Fruit fly (Drosophila melanogaster): Measurements from ENCODE around the gene Diap1.

Gene Diap1

dm6 chr3L:16026065-16026789 is 24.6 kb downstream of the Diap1 start (continued):
- peak; percentile 42 for TF ChIP-seq CG4707 (GFP tag; optimal IDR thresholded peaks at IDR 0.05)
- peak; percentile 5 for TF ChIP-seq CG15269 (tag; optimal IDR thresholded peaks at IDR 0.05)
- no peak; the same call in 1 of the 2 replicates for TF ChIP-seq CG10366 (GFP tag; IDR thresholded peaks at IDR 0.05)
- peak; percentile 23 for TF ChIP-seq CG3838 (GFP tag; optimal IDR thresholded peaks at IDR 0.05)
- peak; percentile 58; the same call in 2 of the 3 replicates for TF ChIP-seq H15 (GFP tag; IDR thresholded peaks at IDR 0.05)
- no peak for TF ChIP-seq usp (GFP tag; optimal IDR thresholded peaks at IDR 0.05)
- TF ChIP-seq Abd-B (GFP tag; optimal IDR thresholded peaks at IDR 0.05) = no peak
- peak; percentile 33; the same call in 1 of the 2 replicates for TF ChIP-seq sisA (GFP tag; IDR thresholded peaks at IDR 0.05)
- TF ChIP-seq Gsc (GFP tag; IDR thresholded peaks at IDR 0.05) = no peak
- TF ChIP-seq Atf3 (GFP tag; optimal IDR thresholded peaks at IDR 0.05) = peak; percentile 35
- TF ChIP-seq CG8089 (GFP tag; optimal IDR thresholded peaks at IDR 0.05) = peak; percentile 54
- peak; percentile 72 for TF ChIP-seq CG3163 (GFP tag; optimal IDR thresholded peaks at IDR 0.05)
- peak; percentile 44 for TF ChIP-seq CG9609 (GFP tag; optimal IDR thresholded peaks at IDR 0.05)
- 0 out of 2 replicates have a peak, but pooled peaks have one; percentile 34 for TF ChIP-seq sim (GFP tag; IDR thresholded peaks at IDR 0.05)
- peak; percentile 17 for TF ChIP-seq psq (GFP tag; optimal IDR thresholded peaks at IDR 0.05)
- peak; percentile 54 for TF ChIP-seq CG1832 (GFP tag; optimal IDR thresholded peaks at IDR 0.05)
- TF ChIP-seq Lhr (GFP tag; optimal IDR thresholded peaks at IDR 0.05) = peak; percentile 54
- TF ChIP-seq HLHmδ (GFP tag; optimal IDR thresholded peaks at IDR 0.05) = peak; percentile 87
- 0 out of 2 replicates have a peak, but pooled peaks have one; percentile 31 for TF ChIP-seq Ptx1 (GFP tag; IDR thresholded peaks at IDR 0.05)
- TF ChIP-seq CG14710 (tag; optimal IDR thresholded peaks at IDR 0.05) = peak; percentile 59
- peak; percentile 69 for TF ChIP-seq CG15696 (tag; optimal IDR thresholded peaks at IDR 0.05)
- peak; percentile 37 for TF ChIP-seq pnt (GFP tag; optimal IDR thresholded peaks at IDR 0.05)
- no peak for TF ChIP-seq CG6654 (GFP tag; optimal IDR thresholded peaks at IDR 0.05)
- TF ChIP-seq dmrt99B (tag; optimal IDR thresholded peaks at IDR 0.05) = peak; percentile 28
- peak; percentile 73; the same call in 2 of the 3 replicates for TF ChIP-seq zfh1 (GFP tag; IDR thresholded peaks at IDR 0.05)
- no peak for TF ChIP-seq CG3726 (GFP tag; IDR thresholded peaks at IDR 0.05)
- TF ChIP-seq Tbp (GFP tag; optimal IDR thresholded peaks at IDR 0.05) = no peak
- peak; percentile 9 for TF ChIP-seq Sox102F (GFP tag; optimal IDR thresholded peaks at IDR 0.05)
- peak; percentile 68 for TF ChIP-seq CG1233 (GFP tag; optimal IDR thresholded peaks at IDR 0.05)
- TF ChIP-seq Max (GFP tag; optimal IDR thresholded peaks at IDR 0.05) = no peak
- no peak for TF ChIP-seq ro (GFP tag; IDR thresholded peaks at IDR 0.05)
- TF ChIP-seq jumu (GFP tag; optimal IDR thresholded peaks at IDR 0.05) = peak; percentile 63
- TF ChIP-seq caup (GFP tag; optimal IDR thresholded peaks at IDR 0.05; ENCODE audit: severe bottlenecking) = peak; percentile 78
- peak; percentile 38 for TF ChIP-seq CG4854 (GFP tag; optimal IDR thresholded peaks at IDR 0.05)
- no peak for TF ChIP-seq CG17829 (tag; optimal IDR thresholded peaks at IDR 0.05)
- no peak for TF ChIP-seq tna (GFP tag; IDR thresholded peaks at IDR 0.05; ENCODE audit: partially characterized antibody)
- TF ChIP-seq sna (GFP tag; IDR thresholded peaks at IDR 0.05; ENCODE audit: partially characterized antibody) = no peak
- TF ChIP-seq Elba2 (GFP tag; optimal IDR thresholded peaks at IDR 0.05) = no peak
- no peak for TF ChIP-seq Dfd (GFP tag; optimal IDR thresholded peaks at IDR 0.05)
- TF ChIP-seq BtbVII (GFP tag; optimal IDR thresholded peaks at IDR 0.05) = peak; percentile 65
- TF ChIP-seq gt (GFP tag; IDR thresholded peaks at IDR 0.05) = no peak
- peak; percentile 4 for TF ChIP-seq CG10274 (GFP tag; optimal IDR thresholded peaks at IDR 0.05)
- TF ChIP-seq CG5953 (GFP tag; IDR thresholded peaks at IDR 0.05) = no peak; the same call in 1 of the 2 replicates
- TF ChIP-seq Dip2 (GFP tag; IDR thresholded peaks at IDR 0.05) = no peak
- TF ChIP-seq Atf6 (GFP tag; IDR thresholded peaks at IDR 0.05) = peak; percentile 78
- no peak for TF ChIP-seq zfh2 (GFP tag; optimal IDR thresholded peaks at IDR 0.05)
- TF ChIP-seq CG8478 (optimal IDR thresholded peaks at IDR 0.05) = no peak
- TF ChIP-seq Eip74EF (GFP tag; optimal IDR thresholded peaks at IDR 0.05) = peak in 1 of 2 experiments; percentile 67
- peak; percentile 52 for TF ChIP-seq ERR (GFP tag; optimal IDR thresholded peaks at IDR 0.05)
- no peak for TF ChIP-seq Oli (tag; optimal IDR thresholded peaks at IDR 0.05)
